Worm (Caenorhabditis elegans) whole organism, L2 larva: ENCODE data around the gene hid-1.

ENCODE experiments used
- F13H6.1 ChIP-seq: sonication (generic microtip); optimal IDR thresholded peaks from 2 replicates; lab custom pipeline; 2016; ENCODE audit warnings: missing genetic modification characterization, missing compliant biosample characterization
- egl-27 ChIP-seq: sonication (generic microtip); optimal IDR thresholded peaks from 3 replicates; lab custom pipeline; 2017; ENCODE audit warnings: missing biosample characterization, missing genetic modification reagents, missing genetic modification characterization
- elt-1 ChIP-seq: fragments of 150-350 bp; optimal IDR thresholded peaks from 2 replicates; lab custom pipeline; 2014; ENCODE audit warnings: missing biosample characterization, missing genetic modification characterization
- elt-3 ChIP-seq: sonication (generic microtip); optimal IDR thresholded peaks from 2 replicates; lab custom pipeline; 2017; ENCODE audit warnings: missing biosample characterization, missing genetic modification characterization
- nhr-11 ChIP-seq: fragments of 150-350 bp; optimal IDR thresholded peaks from 2 replicates; lab custom pipeline; 2014; ENCODE audit warnings: missing biosample characterization, missing genetic modification characterization
- nhr-237 ChIP-seq: fragments of 150-350 bp; optimal IDR thresholded peaks from 2 replicates; lab custom pipeline; 2014; ENCODE audit warnings: missing biosample characterization, missing genetic modification characterization
- nhr-25 ChIP-seq: fragments of 150-350 bp; sonication (generic microtip); optimal IDR thresholded peaks from 3 replicates; lab custom pipeline; 2014; ENCODE audit warnings: missing biosample characterization, missing genetic modification characterization
- skn-1 ChIP-seq: sonication (generic microtip); optimal IDR thresholded peaks from 2 replicates; lab custom pipeline; 2017; ENCODE audit warnings: missing biosample characterization, missing genetic modification characterization
- snpc-4 ChIP-seq: fragments of 150-350 bp; optimal IDR thresholded peaks from 2 replicates; lab custom pipeline; 2014; ENCODE audit warnings: missing biosample characterization, missing genetic modification characterization
- zag-1 ChIP-seq: fragments of 150-350 bp; optimal IDR thresholded peaks from 2 replicates; lab custom pipeline; 2014; ENCODE audit warnings: missing biosample characterization, missing genetic modification characterization

- TF ChIP-seq egl-27 (tag; lab: Kevin White, UChicago): no peak
- TF ChIP-seq snpc-4 (tag; lab: Kevin White, UChicago): no peak
- TF ChIP-seq F13H6.1 (tag; lab: Kevin White, UChicago): no peak
- TF ChIP-seq nhr-237 (tag; lab: Kevin White, UChicago): no peak
- no peak for TF ChIP-seq elt-1
- no peak for TF ChIP-seq nhr-11
- TF ChIP-seq nhr-25 (tag; lab: Kevin White, UChicago): no peak
- TF ChIP-seq elt-3 (tag; lab: Kevin White, UChicago): no peak
- no peak for TF ChIP-seq zag-1 (tag; lab: Kevin White, UChicago)
- no peak for TF ChIP-seq skn-1 (tag; lab: Kevin White, UChicago)
These were observed 33.9 kb upstream of the hid-1 start for ce11 chrX:2454914-2455313.
